Fruit fly (Drosophila melanogaster): ENCODE data around the gene Alp11.
A peak's percentile ranks its signal among the peaks of the same experiment; 100 is the strongest.

The Alp11 gene

DNA sequence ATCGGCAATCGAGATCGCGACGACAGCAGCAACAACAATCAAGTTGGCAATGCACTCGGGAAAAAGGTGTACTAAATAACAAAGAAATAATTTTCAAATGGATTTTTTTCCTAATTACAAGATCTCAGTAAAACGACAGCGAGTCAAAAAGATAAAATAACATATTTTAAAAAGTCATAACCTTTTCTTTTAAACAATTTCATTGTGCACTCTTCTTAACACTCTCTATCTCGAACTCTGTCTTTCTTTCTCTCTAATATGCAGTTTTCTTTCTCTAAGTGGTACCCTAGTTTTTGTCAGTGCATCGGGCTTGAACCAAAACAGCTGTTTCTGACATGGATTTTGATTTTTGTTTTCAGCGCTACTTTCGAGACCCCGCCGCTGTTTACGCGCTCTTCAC is 38.5 kb upstream of the Alp11 start (continued):
- TF ChIP-seq fd3F (GFP tag; optimal IDR thresholded peaks at IDR 0.05) (peak; percentile 74), CG10366 (GFP tag; IDR thresholded peaks at IDR 0.05) (peak; percentile 67), CG34376 (GFP tag; optimal IDR thresholded peaks at IDR 0.05) (peak; percentile 62), CG2116 (GFP tag; optimal IDR thresholded peaks at IDR 0.05) (peak; percentile 34), eve (GFP tag; optimal IDR thresholded peaks at IDR 0.05) (peak in 1 of 2 experiments; percentile 81), CG10431 (GFP tag; optimal IDR thresholded peaks at IDR 0.05) (no peak), hkb (optimal IDR thresholded peaks at IDR 0.05) (no peak), hkb (GFP tag; IDR thresholded peaks at IDR 0.05) (peak; percentile 72), Chrac-16 (GFP tag; optimal IDR thresholded peaks at IDR 0.05) (peak; percentile 70), D (optimal IDR thresholded peaks at IDR 0.05) (no peak), D (GFP tag; optimal IDR thresholded peaks at IDR 0.05) (peak; percentile 64), CG15514 (GFP tag; optimal IDR thresholded peaks at IDR 0.05) (peak; percentile 57), Drgx (GFP tag; IDR thresholded peaks at IDR 0.05) (peak; percentile 74), CTCF (GFP tag; optimal IDR thresholded peaks at IDR 0.05) (no peak), D19A (tag; optimal IDR thresholded peaks at IDR 0.05) (peak; percentile 67), fd102C (GFP tag; optimal IDR thresholded peaks at IDR 0.05) (no peak), MTF-1 (GFP tag; optimal IDR thresholded peaks at IDR 0.05; ENCODE audit: borderline replicate concordance) (no peak), sima (GFP tag; optimal IDR thresholded peaks at IDR 0.05) (no peak), gsb-n (tag; optimal IDR thresholded peaks at IDR 0.05) (peak; percentile 43), crp (GFP tag; optimal IDR thresholded peaks at IDR 0.05) (peak in 1 of 2 experiments; percentile 59), Nf-YA (GFP tag; IDR thresholded peaks at IDR 0.05) (peak; percentile 32; the same call in 1 of the 2 replicates), ranshi (GFP tag; IDR thresholded peaks at IDR 0.05) (peak; percentile 69), h (optimal IDR thresholded peaks at IDR 0.05) (no peak), Mrtf (GFP tag; IDR thresholded peaks at IDR 0.05) (peak; percentile 64; the same call in 1 of the 3 replicates), pfk (GFP tag; optimal IDR thresholded peaks at IDR 0.05) (no peak), sens (GFP tag) (peak; percentile 89), knrl (GFP tag; IDR thresholded peaks at IDR 0.05; ENCODE audit: partially characterized antibody) (no peak), CG6765 (GFP tag; optimal IDR thresholded peaks at IDR 0.05) (peak; percentile 14), Ada2b (GFP tag; IDR thresholded peaks at IDR 0.05) (peak; percentile 81), cas (GFP tag; IDR thresholded peaks at IDR 0.05) (peak; percentile 42; the same call in 1 of the 2 replicates), CG8765 (GFP tag; IDR thresholded peaks at IDR 0.05) (no peak), H2.0 (GFP tag; IDR thresholded peaks at IDR 0.05) (peak; percentile 61), CG14441 (GFP tag; IDR thresholded peaks at IDR 0.05) (peak; percentile 78), dimm (GFP tag; IDR thresholded peaks at IDR 0.05) (no peak), CG34422 (GFP tag; IDR thresholded peaks at IDR 0.05) (peak; percentile 72), CG7963 (GFP tag; IDR thresholded peaks at IDR 0.05; ENCODE audit: partially characterized antibody) (no peak), CG9437 (GFP tag; optimal IDR thresholded peaks at IDR 0.05) (peak; percentile 58), sisA (GFP tag; IDR thresholded peaks at IDR 0.05) (peak; percentile 75), Opbp (GFP tag; IDR thresholded peaks at IDR 0.05; ENCODE audit: partially characterized antibody) (no peak), Poxn (GFP tag; IDR thresholded peaks at IDR 0.05) (0 out of 2 replicates have a peak, but pooled peaks have one; percentile 44), pho (GFP tag; optimal IDR thresholded peaks at IDR 0.05) (peak; percentile 70), scrt (GFP tag; optimal IDR thresholded peaks at IDR 0.05) (peak; percentile 59), zfh2 (GFP tag; optimal IDR thresholded peaks at IDR 0.05) (peak; percentile 66), CG14965 (GFP tag; optimal IDR thresholded peaks at IDR 0.05; ENCODE audit: borderline replicate concordance) (no peak), kah (GFP tag; optimal IDR thresholded peaks at IDR 0.05) (peak; percentile 36), insv (GFP tag; optimal IDR thresholded peaks at IDR 0.05) (no peak), CG8924 (tag; optimal IDR thresholded peaks at IDR 0.05) (peak; percentile 81), Jarid2 (GFP tag; optimal IDR thresholded peaks at IDR 0.05) (peak; percentile 45), Atf6 (GFP tag; IDR thresholded peaks at IDR 0.05) (peak; percentile 80), CG2129 (GFP tag; IDR thresholded peaks at IDR 0.05; ENCODE audit: partially characterized antibody) (no peak), tio (GFP tag; optimal IDR thresholded peaks at IDR 0.05) (peak; percentile 68), CoRest (tag; optimal IDR thresholded peaks at IDR 0.05) (peak; percentile 87)

Data from whole organism, embryonic.